Fruit fly (Drosophila melanogaster): Measurements from ENCODE around the gene Hecw.

DNA sequence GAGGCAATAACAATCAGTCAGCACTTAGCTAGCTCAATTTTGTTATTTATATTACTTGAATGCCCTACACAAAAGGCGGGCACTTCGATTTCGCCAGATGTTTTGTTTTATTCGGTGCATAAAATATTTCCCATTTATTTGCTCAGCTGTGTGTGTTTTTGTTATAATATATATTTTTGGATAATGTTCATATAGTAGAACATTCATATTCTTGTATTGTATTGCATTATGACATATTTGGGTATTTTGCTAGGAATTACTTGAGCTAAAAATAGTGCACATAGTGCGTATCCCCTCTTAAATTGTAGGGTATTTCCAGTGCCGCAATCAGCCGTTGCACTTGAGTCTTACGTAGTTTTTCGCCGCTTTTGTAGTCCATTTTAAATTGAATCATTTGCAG is 18.8 kb upstream of the Hecw start:
- TF ChIP-seq Clk (GFP tag; optimal IDR thresholded peaks at IDR 0.05) (peak; percentile 40), CG11617 (GFP tag; optimal IDR thresholded peaks at IDR 0.05) (peak; percentile 93), ovo (GFP tag; optimal IDR thresholded peaks at IDR 0.05) (peak; percentile 68), pad (GFP tag; optimal IDR thresholded peaks at IDR 0.05) (peak; percentile 78), cnc (optimal IDR thresholded peaks at IDR 0.05) (no peak), CG7045 (GFP tag; optimal IDR thresholded peaks at IDR 0.05) (peak; percentile 81), CG12768 (GFP tag; optimal IDR thresholded peaks at IDR 0.05) (peak; percentile 80), kay (GFP tag; ENCODE audit: borderline replicate concordance) (no peak), toe (GFP tag; optimal IDR thresholded peaks at IDR 0.05) (peak; percentile 64), Hr96 (GFP tag; optimal IDR thresholded peaks at IDR 0.05) (peak; percentile 70), CG14711 (tag; optimal IDR thresholded peaks at IDR 0.05) (peak; percentile 82), CG1620 (GFP tag; optimal IDR thresholded peaks at IDR 0.05) (peak; percentile 77), tj (GFP tag; optimal IDR thresholded peaks at IDR 0.05) (peak; percentile 88), CG7101 (tag; optimal IDR thresholded peaks at IDR 0.05) (peak; percentile 92)
